Fruit fly (Drosophila melanogaster): ENCODE measurements around the gene Vps2.

dm6 chr3R:26041417-26042101 is 11.1 kb upstream of the Vps2 start, which contains the start of gene gro:
- TF ChIP-seq fd96Ca (GFP tag; IDR thresholded peaks at IDR 0.05): peak; percentile 47
- no peak for TF ChIP-seq EcR (GFP tag; optimal IDR thresholded peaks at IDR 0.05)
- TF ChIP-seq CG14655 (GFP tag; optimal IDR thresholded peaks at IDR 0.05): peak; percentile 36
- no peak for TF ChIP-seq CG10348 (GFP tag; IDR thresholded peaks at IDR 0.05)
- TF ChIP-seq Snoo (tag; optimal IDR thresholded peaks at IDR 0.05): peak; percentile 17
- TF ChIP-seq rn (GFP tag; IDR thresholded peaks at IDR 0.05): peak; percentile 70

All from whole organism, pupa.